Fruit fly (Drosophila melanogaster) whole organism, embryonic: ENCODE results near the gene bib.

ENCODE experiments used
- Adf1 ChIP-seq: fragments of 200-800 bp; sonication (Bioruptor generic); IDR thresholded peaks from 2 replicates; pipeline ENCODE4 v1.3.6; 2022; ENCODE audit warnings: missing biosample characterization, missing genetic modification characterization
- BtbVII ChIP-seq: fragments of 200-800 bp; sonication (Bioruptor generic); optimal IDR thresholded peaks from 3 replicates; lab custom pipeline; 2017; ENCODE audit warnings: missing biosample characterization, mild to moderate bottlenecking, missing genetic modification characterization
- C15 ChIP-seq: fragments of 200-800 bp; sonication (Bioruptor generic); IDR thresholded peaks from 3 replicates; pipeline ENCODE4 v1.3.6; 2022; ENCODE audit warnings: missing biosample characterization, missing genetic modification characterization
- CG10209 ChIP-seq: fragments of 200-800 bp; sonication (Bioruptor generic); optimal IDR thresholded peaks from 3 replicates; lab custom pipeline; 2017; ENCODE audit warnings: missing biosample characterization, mild to moderate bottlenecking, missing genetic modification characterization, missing genetic modification reagents
- CG12071 ChIP-seq: fragments of 200-800 bp; sonication (Bioruptor generic); optimal IDR thresholded peaks from 3 replicates; lab custom pipeline; 2018; ENCODE audit warnings: missing biosample characterization, mild to moderate bottlenecking, missing genetic modification characterization
- CG12391 ChIP-seq: fragments of 200-800 bp; sonication (Bioruptor generic); optimal IDR thresholded peaks from 3 replicates; lab custom pipeline; 2018; ENCODE audit warnings: missing biosample characterization, mild to moderate bottlenecking, missing genetic modification characterization, moderate library complexity
- CG13123 ChIP-seq: fragments of 200-800 bp; sonication (Bioruptor generic); optimal IDR thresholded peaks from 2 replicates; lab custom pipeline; 2016; ENCODE audit warnings: missing biosample characterization, missing genetic modification characterization
- CG13424 ChIP-seq: fragments of 200-800 bp; sonication (Bioruptor generic); optimal IDR thresholded peaks from 2 replicates; lab custom pipeline; 2019; ENCODE audit warnings: missing biosample characterization, mild to moderate bottlenecking, missing genetic modification characterization, moderate library complexity
- CG1603 ChIP-seq: fragments of 200-800 bp; sonication (Bioruptor generic); optimal IDR thresholded peaks from 2 replicates; lab custom pipeline; 2019; ENCODE audit warnings: missing biosample characterization, mild to moderate bottlenecking, missing genetic modification characterization, moderate library complexity
- CG2712 ChIP-seq: fragments of 200-800 bp; optimal IDR thresholded peaks from 3 replicates; lab custom pipeline; 2019; ENCODE audit warnings: missing biosample characterization, mild to moderate bottlenecking, missing genetic modification characterization, moderate library complexity
- CG3281 ChIP-seq: fragments of 200-800 bp; sonication (Bioruptor generic); optimal IDR thresholded peaks from 3 replicates; lab custom pipeline; 2017; ENCODE audit warnings: missing biosample characterization, mild to moderate bottlenecking, missing genetic modification characterization
- CG3407 ChIP-seq: fragments of 200-800 bp; sonication (Bioruptor generic); optimal IDR thresholded peaks from 2 replicates; lab custom pipeline; 2018; ENCODE audit warnings: missing biosample characterization, mild to moderate bottlenecking, missing genetic modification characterization
- CG3838 ChIP-seq: fragments of 200-800 bp; sonication (Bioruptor generic); optimal IDR thresholded peaks from 3 replicates; lab custom pipeline; 2016; ENCODE audit warnings: missing biosample characterization, missing genetic modification characterization
- CG3847 ChIP-seq: fragments of 200-800 bp; sonication (Bioruptor generic); IDR thresholded peaks from 2 replicates; pipeline ENCODE4 v1.3.6; 2022; ENCODE audit warnings: missing biosample characterization, missing genetic modification characterization
- CG5180 ChIP-seq: fragments of 200-800 bp; sonication (Bioruptor generic); optimal IDR thresholded peaks from 3 replicates; lab custom pipeline; 2017; ENCODE audit warnings: missing biosample characterization, missing genetic modification characterization, mild to moderate bottlenecking, moderate library complexity, missing genetic modification reagents
- CG6175 ChIP-seq: fragments of 200-800 bp; sonication (Bioruptor generic); IDR thresholded peaks from 3 replicates; pipeline ENCODE4 v1.3.6; 2022; ENCODE audit warnings: missing biosample characterization, missing genetic modification characterization
- CG6254 ChIP-seq: fragments of 200-800 bp; sonication (Bioruptor generic); optimal IDR thresholded peaks from 3 replicates; lab custom pipeline; 2017; ENCODE audit warnings: mild to moderate bottlenecking, missing biosample characterization, missing genetic modification reagents, missing genetic modification characterization
- CG6272 ChIP-seq: fragments of 200-800 bp; sonication (Bioruptor generic); IDR thresholded peaks from 2 replicates; pipeline ENCODE4 v1.3.6; 2022; ENCODE audit warnings: missing biosample characterization, missing genetic modification characterization
- CG6791 ChIP-seq: fragments of 200-800 bp; sonication (Bioruptor generic); IDR thresholded peaks from 3 replicates; pipeline ENCODE4 v1.3.6; 2022; ENCODE audit warnings: missing biosample characterization, missing genetic modification characterization; ENCODE audit not compliant: partially characterized antibody
- CG8281 ChIP-seq: fragments of 200-800 bp; sonication (Bioruptor generic); optimal IDR thresholded peaks from 2 replicates; lab custom pipeline; 2018; ENCODE audit warnings: missing biosample characterization, mild to moderate bottlenecking, missing genetic modification characterization, moderate library complexity
- CG8765 ChIP-seq: fragments of 200-800 bp; sonication (Bioruptor generic); IDR thresholded peaks from 2 replicates; pipeline ENCODE4 v1.3.6; 2022; ENCODE audit warnings: missing biosample characterization, missing genetic modification characterization
- Chrac-16 ChIP-seq: fragments of 200-800 bp; sonication (Bioruptor generic); optimal IDR thresholded peaks from 3 replicates; lab custom pipeline; 2016; ENCODE audit warnings: missing biosample characterization, missing genetic modification characterization
- CoRest ChIP-seq: fragments of 200-800 bp; sonication (Bioruptor generic); optimal IDR thresholded peaks from 3 replicates; lab custom pipeline; 2018; ENCODE audit warnings: missing biosample characterization, mild to moderate bottlenecking, missing genetic modification characterization, moderate library complexity
- Deaf1 ChIP-seq: fragments of 200-800 bp; optimal IDR thresholded peaks from 3 replicates; lab custom pipeline; 2019; ENCODE audit warnings: missing biosample characterization, mild to moderate bottlenecking, missing genetic modification characterization, moderate library complexity
- Doc2 ChIP-seq: fragments of 200-800 bp; sonication (Bioruptor generic); IDR thresholded peaks from 2 replicates; pipeline ENCODE4 v1.3.6; 2022; ENCODE audit warnings: missing biosample characterization, missing genetic modification characterization
- Drgx ChIP-seq: fragments of 200-800 bp; sonication (Bioruptor generic); IDR thresholded peaks from 2 replicates; pipeline ENCODE4 v1.3.6; 2022; ENCODE audit warnings: missing biosample characterization, missing genetic modification characterization
- E2f1 ChIP-seq: fragments of 200-800 bp; sonication (Bioruptor generic); IDR thresholded peaks from 2 replicates; pipeline ENCODE4 v1.3.6; 2022; ENCODE audit warnings: missing biosample characterization, missing genetic modification characterization
- Elba2 ChIP-seq: fragments of 200-800 bp; sonication (Bioruptor generic); optimal IDR thresholded peaks from 3 replicates; lab custom pipeline; 2016; ENCODE audit warnings: missing biosample characterization, missing genetic modification characterization
- NFAT ChIP-seq: fragments of 200-800 bp; sonication (Bioruptor generic); IDR thresholded peaks from 2 replicates; pipeline ENCODE4 v1.3.6; 2022; ENCODE audit warnings: missing biosample characterization, missing genetic modification characterization
- Sin3A ChIP-seq: fragments of >200 bp; optimal IDR thresholded peaks from 2 replicates; lab custom pipeline; 2018
- Tbp ChIP-seq: fragments of >200 bp; optimal IDR thresholded peaks from 2 replicates; lab custom pipeline; 2018; ENCODE audit warnings: missing biosample characterization, missing genetic modification characterization
- Usf ChIP-seq: fragments of 200-800 bp; sonication (Bioruptor generic); optimal IDR thresholded peaks from 2 replicates; lab custom pipeline; 2017; ENCODE audit warnings: missing genotype, missing biosample characterization, missing genetic modification characterization
- Xrp1 ChIP-seq: fragments of 200-800 bp; sonication (Bioruptor generic); IDR thresholded peaks from 2 replicates; pipeline ENCODE4 v1.3.6; 2022; ENCODE audit warnings: missing biosample characterization, missing genetic modification characterization
- aop ChIP-seq: fragments of 200-800 bp; sonication (Bioruptor generic); IDR thresholded peaks from 2 replicates; pipeline ENCODE4 v1.3.6; 2022; ENCODE audit warnings: missing biosample characterization, missing genetic modification characterization
- ase ChIP-seq: fragments of 200-800 bp; sonication (Bioruptor generic); IDR thresholded peaks from 3 replicates; pipeline ENCODE4 v1.3.6; 2022; ENCODE audit warnings: missing biosample characterization, missing genetic modification characterization
- caup ChIP-seq: fragments of 200-800 bp; sonication (Bioruptor generic); optimal IDR thresholded peaks from 3 replicates; lab custom pipeline; 2017; ENCODE audit warnings: missing biosample characterization, mild to moderate bottlenecking, missing genetic modification characterization, moderate library complexity; ENCODE audit not compliant: severe bottlenecking
- cg ChIP-seq: fragments of 200-800 bp; sonication (Bioruptor generic); optimal IDR thresholded peaks from 3 replicates; lab custom pipeline; 2019; ENCODE audit warnings: missing biosample characterization, mild to moderate bottlenecking, missing genetic modification characterization, moderate library complexity
- chn ChIP-seq: fragments of 200-800 bp; sonication (Bioruptor generic); optimal IDR thresholded peaks from 2 replicates; lab custom pipeline; 2016; ENCODE audit warnings: missing biosample characterization, missing genetic modification characterization
- da ChIP-seq: fragments of 200-800 bp; sonication (Bioruptor generic); optimal IDR thresholded peaks from 2 replicates; lab custom pipeline; 2016; ENCODE audit warnings: missing biosample characterization, missing genetic modification characterization
- dan ChIP-seq: fragments of 200-800 bp; sonication (Bioruptor generic); IDR thresholded peaks from 2 replicates; pipeline ENCODE4 v1.3.6; 2022; ENCODE audit warnings: missing biosample characterization, missing genetic modification characterization
- dysf ChIP-seq: fragments of 200-800 bp; sonication (Bioruptor generic); IDR thresholded peaks from 3 replicates; pipeline ENCODE4 v1.3.6; 2022; ENCODE audit warnings: missing biosample characterization, missing genetic modification characterization
- eve ChIP-seq, 2 experiments: fragments of >200 bp; optimal IDR thresholded peaks; 2 replicates each; lab custom pipeline; 2017; ENCODE audit warnings: missing biosample characterization in 2 of 2, missing genetic modification characterization in 2 of 2
- hbn ChIP-seq: fragments of 200-800 bp; sonication (Bioruptor generic); IDR thresholded peaks from 2 replicates; pipeline ENCODE4 v1.3.6; 2022; ENCODE audit warnings: missing biosample characterization, missing genetic modification characterization; ENCODE audit not compliant: partially characterized antibody
- ken ChIP-seq: fragments of 200-800 bp; sonication (Bioruptor generic); IDR thresholded peaks from 3 replicates; pipeline ENCODE4 v1.3.6; 2022; ENCODE audit warnings: missing biosample characterization, missing genetic modification characterization
- lola ChIP-seq, 3 experiments: fragments of >200 bp in 2 of 3; fragments of 200-800 bp in 1 of 3; sonication (Bioruptor generic) in 1 of 3; optimal IDR thresholded peaks; 2 replicates each; lab custom pipeline; 2017 to 2019; ENCODE audit warnings: missing biosample characterization in 3 of 3, missing genetic modification characterization in 3 of 3, mild to moderate bottlenecking in 1 of 3, moderate library complexity in 1 of 3
- pita ChIP-seq: fragments of 200-800 bp; sonication (Bioruptor generic); optimal IDR thresholded peaks from 2 replicates; lab custom pipeline; 2017; ENCODE audit warnings: missing biosample characterization, mild to moderate bottlenecking, missing genetic modification characterization
- pum ChIP-seq: fragments of 200-800 bp; sonication (Bioruptor generic); optimal IDR thresholded peaks from 2 replicates; lab custom pipeline; 2016; ENCODE audit warnings: missing biosample characterization, missing genetic modification characterization
- sd ChIP-seq: fragments of 200-800 bp; sonication (Bioruptor generic); optimal IDR thresholded peaks from 3 replicates; lab custom pipeline; 2018; ENCODE audit warnings: missing biosample characterization, mild to moderate bottlenecking, missing genetic modification characterization, moderate library complexity
- sisA ChIP-seq: fragments of 200-800 bp; sonication (Bioruptor generic); IDR thresholded peaks from 2 replicates; pipeline ENCODE4 v1.3.6; 2022; ENCODE audit warnings: missing biosample characterization, missing genetic modification characterization
- tna ChIP-seq: fragments of 200-800 bp; sonication (Bioruptor generic); IDR thresholded peaks from 2 replicates; pipeline ENCODE4 v1.3.6; 2022; ENCODE audit warnings: missing biosample characterization, missing genetic modification characterization; ENCODE audit not compliant: partially characterized antibody

bib gene

DNA sequence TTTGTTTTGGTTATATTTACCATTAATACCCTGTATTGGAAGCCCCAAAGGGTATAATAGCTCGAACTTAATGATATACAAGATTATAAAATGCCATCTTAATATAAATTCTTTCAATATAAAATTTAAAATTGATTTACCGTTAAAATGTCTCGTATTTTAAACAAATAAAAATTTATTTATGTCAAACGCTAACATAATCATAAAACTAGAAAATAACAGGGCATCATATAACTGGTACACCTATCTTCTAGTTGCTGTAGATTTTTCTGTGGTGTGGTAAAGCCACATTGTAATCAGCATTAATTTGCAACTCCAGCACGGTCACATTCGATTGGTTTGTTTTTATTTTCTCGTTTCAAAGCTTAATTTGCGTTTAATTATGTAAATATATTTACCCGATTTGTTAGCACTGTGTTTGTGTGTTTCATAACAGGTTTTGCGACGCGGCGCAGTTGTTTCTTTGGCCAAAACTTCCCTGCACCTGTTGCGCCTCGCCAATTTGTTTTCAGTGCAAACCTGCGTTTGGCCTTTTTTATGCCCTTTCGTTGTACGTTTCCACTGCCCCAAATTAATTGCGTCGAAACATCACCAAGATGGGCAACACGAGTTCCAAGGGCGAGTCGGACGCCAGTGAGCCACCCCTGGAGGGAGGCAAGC is 27.3 kb upstream of the bib start, which contains the start of the genes CG4658 and CG5846 (continued):
- TF ChIP-seq da (GFP tag; lab: Kevin White, UChicago) (peak; percentile 82), chn (GFP tag; lab: Kevin White, UChicago) (peak; percentile 79), sd (tag; lab: Kevin White, UChicago) (peak; percentile 84), sisA (GFP tag; lab: Robert Waterston, UW) (peak; percentile 93), Tbp (GFP tag; lab: Kevin White, UChicago) (no peak), dysf (peak; percentile 95), C15 (GFP tag; lab: Robert Waterston, UW) (peak; percentile 78; the same call in 2 of the 3 replicates), CG2712 (peak; percentile 98), CG13424 (peak; percentile 94), eve (GFP tag; optimal IDR thresholded peaks at IDR 0.05; lab: Kevin White, UChicago) (no peak), CG8765 (GFP tag; lab: Robert Waterston, UW) (peak; percentile 77), CG5180 (GFP tag; lab: Kevin White, UChicago) (no peak), Xrp1 (GFP tag; lab: Robert Waterston, UW) (peak; percentile 98), CG12391 (tag; lab: Kevin White, UChicago) (peak; percentile 98), ase (GFP tag; lab: Robert Waterston, UW) (peak; percentile 92), CoRest (peak; percentile 96), CG3838 (GFP tag; lab: Kevin White, UChicago) (peak; percentile 82), Chrac-16 (GFP tag; lab: Kevin White, UChicago) (peak; percentile 96), CG3847 (GFP tag; lab: Robert Waterston, UW) (peak; percentile 85), Drgx (peak; percentile 94), CG13123 (peak; percentile 90), CG6272 (GFP tag; lab: Robert Waterston, UW) (peak; percentile 93), tna (GFP tag; lab: Robert Waterston, UW) (no peak), Deaf1 (tag; lab: Kevin White, UChicago) (peak; percentile 79), dan (GFP tag; lab: Robert Waterston, UW) (peak; percentile 50; the same call in 1 of the 2 replicates), CG6791 (GFP tag; lab: Robert Waterston, UW) (no peak), CG1603 (tag; lab: Kevin White, UChicago) (peak; percentile 71), CG10209 (peak; percentile 94), Doc2 (GFP tag; lab: Robert Waterston, UW) (peak; percentile 48; the same call in 1 of the 2 replicates), cg (no peak), Elba2 (GFP tag; lab: Kevin White, UChicago) (peak; percentile 61), hbn (no peak), lola (GFP tag; optimal IDR thresholded peaks at IDR 0.05; lab: Kevin White, UChicago) (peak in 1 of 3 experiments; percentile 94), CG6175 (GFP tag; lab: Robert Waterston, UW) (peak; percentile 63; the same call in 2 of the 3 replicates), pum (GFP tag; lab: Kevin White, UChicago) (peak; percentile 90), ken (peak; percentile 83), Sin3A (lab: Kevin White, UChicago) (peak; percentile 18), E2f1 (peak; percentile 96), CG3407 (GFP tag; lab: Kevin White, UChicago) (peak; percentile 86), Usf (GFP tag; lab: Kevin White, UChicago) (peak; percentile 77), CG6254 (GFP tag; lab: Kevin White, UChicago) (peak; percentile 81), NFAT (GFP tag; lab: Robert Waterston, UW) (peak; percentile 76), caup (peak; percentile 88), CG3281 (GFP tag; lab: Kevin White, UChicago) (peak; percentile 89), aop (peak; percentile 55; the same call in 1 of the 2 replicates), BtbVII (GFP tag; lab: Kevin White, UChicago) (peak; percentile 74), CG12071 (GFP tag; lab: Kevin White, UChicago) (peak; percentile 66), pita (no peak), CG8281 (tag; lab: Kevin White, UChicago) (peak; percentile 74), Adf1 (GFP tag; lab: Robert Waterston, UW) (peak; percentile 77)
